Worm (Caenorhabditis elegans): Measurements from ENCODE around the gene srh-109.

DNA sequence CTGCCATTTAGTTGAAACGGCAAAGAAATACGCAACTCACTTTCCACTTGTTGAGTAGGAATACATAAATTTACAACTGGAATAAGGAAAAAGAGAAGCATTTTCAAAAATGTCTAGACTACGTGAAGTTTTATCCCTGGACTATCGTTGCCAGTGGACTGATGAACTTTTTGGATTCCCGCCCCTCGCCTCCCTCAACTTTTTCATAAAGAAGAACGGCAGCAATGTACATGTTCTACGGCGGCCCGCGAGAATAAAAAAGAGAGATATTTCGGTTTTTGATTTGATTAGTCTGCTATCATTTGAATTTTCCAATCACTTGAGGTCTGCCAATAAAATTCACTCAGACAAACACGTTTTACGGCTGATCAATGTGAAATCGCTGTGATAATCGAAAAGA is 28.7 kb upstream of the srh-109 start, which contains the start of gene clec-243:
- TF ChIP-seq nhr-76 (tag; optimal IDR thresholded peaks at IDR 0.05) (no peak), lin-15B (tag; optimal IDR thresholded peaks at IDR 0.05) (no peak), nhr-11 (tag; optimal IDR thresholded peaks at IDR 0.05) (no peak), elt-3 (tag; optimal IDR thresholded peaks at IDR 0.05) (no peak), unc-62 (GFP tag; optimal IDR thresholded peaks at IDR 0.05) (no peak), lir-3 (tag; optimal IDR thresholded peaks at IDR 0.05; ENCODE audit: poor library complexity) (no peak), elt-2 (tag; optimal IDR thresholded peaks at IDR 0.05) (no peak), mef-2 (tag; optimal IDR thresholded peaks at IDR 0.05) (no peak), tbx-2 (tag; optimal IDR thresholded peaks at IDR 0.05) (no peak), mdl-1 (tag; optimal IDR thresholded peaks at IDR 0.05) (no peak), xbp-1 (tag; optimal IDR thresholded peaks at IDR 0.05) (no peak), egl-27 (tag; optimal IDR thresholded peaks at IDR 0.05) (no peak), irx-1 (tag; optimal IDR thresholded peaks at IDR 0.05) (no peak), unc-130 (tag; optimal IDR thresholded peaks at IDR 0.05) (no peak)
